Fruit fly (Drosophila melanogaster): ENCODE measurements around the gene CG4553.

The CG4553 gene

dm6 chr3R:25427175-25427574, 49.5 kb downstream of the CG4553 start:
- no peak for TF ChIP-seq psq (optimal IDR thresholded peaks at IDR 0.05)
- TF ChIP-seq ttk (optimal IDR thresholded peaks at IDR 0.05) = no peak
- no peak for TF ChIP-seq Myc (optimal IDR thresholded peaks at IDR 0.05)
- TF ChIP-seq h (optimal IDR thresholded peaks at IDR 0.05) = no peak
- no peak for TF ChIP-seq insv (optimal IDR thresholded peaks at IDR 0.05)
- TF ChIP-seq Sin3A (optimal IDR thresholded peaks at IDR 0.05) = no peak
